Fruit fly (Drosophila melanogaster): ENCODE measurements around the gene CG34241.

The CG34241 gene

dm6 chr3L:12084969-12085690 is 42.6 kb upstream of the CG34241 start:
- TF ChIP-seq Mio (GFP tag; optimal IDR thresholded peaks at IDR 0.05) (no peak), Sp1 (GFP tag; optimal IDR thresholded peaks at IDR 0.05) (no peak), CG32264 (GFP tag; optimal IDR thresholded peaks at IDR 0.05) (no peak), Vsx2 (GFP tag; optimal IDR thresholded peaks at IDR 0.05; ENCODE audit: partially characterized antibody) (no peak), Hr83 (GFP tag; optimal IDR thresholded peaks at IDR 0.05; ENCODE audit: poor library complexity, severe bottlenecking) (no peak), woc (GFP tag; optimal IDR thresholded peaks at IDR 0.05) (no peak), Hr78 (GFP tag; optimal IDR thresholded peaks at IDR 0.05) (no peak), dl (GFP tag; optimal IDR thresholded peaks at IDR 0.05; ENCODE audit: insufficient read depth in 1 of 2, partially characterized antibody in 2 of 2) (no peak), ey (GFP tag; optimal IDR thresholded peaks at IDR 0.05) (no peak), psq (GFP tag; optimal IDR thresholded peaks at IDR 0.05) (no peak), brk (GFP tag; optimal IDR thresholded peaks at IDR 0.05) (no peak), h (GFP tag; optimal IDR thresholded peaks at IDR 0.05) (no peak), lola (GFP tag; optimal IDR thresholded peaks at IDR 0.05) (no peak), sv (GFP tag; optimal IDR thresholded peaks at IDR 0.05) (no peak), Dif (GFP tag; optimal IDR thresholded peaks at IDR 0.05; ENCODE audit: partially characterized antibody) (no peak), rgr (GFP tag; optimal IDR thresholded peaks at IDR 0.05) (no peak), CrebA (GFP tag; optimal IDR thresholded peaks at IDR 0.05; ENCODE audit: borderline replicate concordance) (no peak), br (GFP tag; optimal IDR thresholded peaks at IDR 0.05) (no peak)

DNA sequence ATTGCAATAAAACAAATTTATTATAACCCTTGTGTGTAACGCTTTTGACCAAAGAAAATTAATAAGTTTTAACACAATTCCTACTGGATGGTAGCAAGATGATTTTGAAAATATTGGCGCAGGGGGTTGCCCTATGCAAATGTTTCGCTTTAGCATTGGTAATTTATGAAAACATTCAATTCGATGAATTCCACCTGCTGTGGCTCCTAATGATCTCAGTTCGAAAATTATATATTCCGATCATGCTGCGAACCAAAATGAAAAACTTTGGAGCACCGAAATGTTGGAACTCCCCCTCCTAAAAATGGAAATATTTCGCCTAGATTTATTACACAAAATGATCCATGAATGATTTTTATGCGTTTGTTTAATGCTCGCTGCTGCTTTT is 42.1 kb upstream of the CG34241 start:
- TF ChIP-seq lola (GFP tag; optimal IDR thresholded peaks at IDR 0.05) (no peak), CG32264 (GFP tag; optimal IDR thresholded peaks at IDR 0.05) (no peak), dsf (GFP tag; optimal IDR thresholded peaks at IDR 0.05; ENCODE audit: borderline replicate concordance) (no peak), Dfd (GFP tag; optimal IDR thresholded peaks at IDR 0.05) (no peak), rgr (GFP tag; optimal IDR thresholded peaks at IDR 0.05) (no peak), Mio (GFP tag; optimal IDR thresholded peaks at IDR 0.05) (no peak), sv (GFP tag; optimal IDR thresholded peaks at IDR 0.05) (no peak), h (GFP tag; optimal IDR thresholded peaks at IDR 0.05) (no peak), sage (GFP tag; optimal IDR thresholded peaks at IDR 0.05) (no peak), ey (GFP tag; optimal IDR thresholded peaks at IDR 0.05) (no peak), dl (GFP tag; optimal IDR thresholded peaks at IDR 0.05; ENCODE audit: insufficient read depth in 1 of 2, partially characterized antibody in 2 of 2) (no peak), Rel (GFP tag; optimal IDR thresholded peaks at IDR 0.05) (no peak), Rel (tag; optimal IDR thresholded peaks at IDR 0.05) (no peak), tai (GFP tag; optimal IDR thresholded peaks at IDR 0.05) (no peak), CG9705 (GFP tag; optimal IDR thresholded peaks at IDR 0.05) (no peak), jim (GFP tag; optimal IDR thresholded peaks at IDR 0.05) (no peak), fru (GFP tag; optimal IDR thresholded peaks at IDR 0.05) (no peak), dmrt93B (GFP tag; optimal IDR thresholded peaks at IDR 0.05) (no peak)

DNA sequence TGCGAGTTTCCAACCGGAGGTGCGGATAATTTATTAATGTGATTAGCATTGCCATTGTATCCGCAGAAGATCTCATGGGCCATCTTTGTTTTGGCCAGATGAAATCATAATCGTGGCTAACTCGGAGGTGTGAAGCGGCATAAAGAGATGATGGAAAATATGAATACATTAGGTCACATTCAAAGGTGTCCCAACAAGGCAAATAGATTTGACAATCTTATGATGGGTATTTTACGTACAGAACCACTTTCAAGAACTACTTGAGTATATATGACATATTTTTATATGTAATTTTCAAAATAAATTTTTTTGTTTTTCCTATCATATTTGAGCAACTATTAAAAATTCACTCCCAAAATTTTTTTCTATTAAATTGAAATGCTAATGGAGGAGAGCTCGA is 39.5 kb upstream of the CG34241 start, which contains the start of gene CG17154:
Gene CG17154 (plus strand): TSS at position 301 of the 400 bp plus-strand sequence.
- TF ChIP-seq dmrt93B (GFP tag; optimal IDR thresholded peaks at IDR 0.05), result no peak
- no peak for TF ChIP-seq Dif (GFP tag; optimal IDR thresholded peaks at IDR 0.05; ENCODE audit: partially characterized antibody)
- no peak for TF ChIP-seq sage (GFP tag; optimal IDR thresholded peaks at IDR 0.05)
- TF ChIP-seq usp (GFP tag; optimal IDR thresholded peaks at IDR 0.05), result no peak
- TF ChIP-seq Rel (GFP tag; optimal IDR thresholded peaks at IDR 0.05), result no peak
- TF ChIP-seq Rel (tag; optimal IDR thresholded peaks at IDR 0.05), result no peak
- TF ChIP-seq Vsx2 (GFP tag; optimal IDR thresholded peaks at IDR 0.05; ENCODE audit: partially characterized antibody), result no peak
- TF ChIP-seq GATAd (GFP tag; optimal IDR thresholded peaks at IDR 0.05), result no peak
- no peak for TF ChIP-seq CG32264 (GFP tag; optimal IDR thresholded peaks at IDR 0.05)
- no peak for TF ChIP-seq foxo (GFP tag; optimal IDR thresholded peaks at IDR 0.05)

dm6 chr3L:12090184-12090897 is 37.4 kb upstream of the CG34241 start:
- TF ChIP-seq Hnf4 (GFP tag; optimal IDR thresholded peaks at IDR 0.05) (no peak), foxo (GFP tag; optimal IDR thresholded peaks at IDR 0.05) (peak in 1 of 2 experiments; percentile 23), N (GFP tag; optimal IDR thresholded peaks at IDR 0.05) (no peak), sage (GFP tag; optimal IDR thresholded peaks at IDR 0.05) (no peak), fru (GFP tag; optimal IDR thresholded peaks at IDR 0.05) (peak; percentile 4), Dif (GFP tag; optimal IDR thresholded peaks at IDR 0.05; ENCODE audit: partially characterized antibody) (no peak), CG32264 (GFP tag; optimal IDR thresholded peaks at IDR 0.05) (no peak), Myc (optimal IDR thresholded peaks at IDR 0.05) (no peak), lola (GFP tag; optimal IDR thresholded peaks at IDR 0.05) (no peak), Hr83 (GFP tag; optimal IDR thresholded peaks at IDR 0.05; ENCODE audit: poor library complexity, severe bottlenecking) (no peak), OdsH (GFP tag; optimal IDR thresholded peaks at IDR 0.05) (peak; percentile 9), sv (GFP tag; optimal IDR thresholded peaks at IDR 0.05) (no peak), br (GFP tag; optimal IDR thresholded peaks at IDR 0.05) (no peak), Mio (GFP tag; optimal IDR thresholded peaks at IDR 0.05) (no peak), usp (GFP tag; optimal IDR thresholded peaks at IDR 0.05) (no peak), Sp1 (GFP tag; optimal IDR thresholded peaks at IDR 0.05) (peak; percentile 49), pan (optimal IDR thresholded peaks at IDR 0.05) (no peak), psq (GFP tag; optimal IDR thresholded peaks at IDR 0.05) (peak; percentile 90), HLH106 (tag; optimal IDR thresholded peaks at IDR 0.05) (peak; percentile 38), Vsx2 (GFP tag; optimal IDR thresholded peaks at IDR 0.05; ENCODE audit: partially characterized antibody) (no peak), woc (GFP tag; optimal IDR thresholded peaks at IDR 0.05) (peak; percentile 3), Abd-B (GFP tag; optimal IDR thresholded peaks at IDR 0.05) (no peak), Dfd (GFP tag; optimal IDR thresholded peaks at IDR 0.05) (no peak), GATAd (GFP tag; optimal IDR thresholded peaks at IDR 0.05) (no peak), dl (GFP tag; optimal IDR thresholded peaks at IDR 0.05; ENCODE audit: insufficient read depth in 1 of 2, partially characterized antibody in 2 of 2) (no peak), ey (GFP tag; optimal IDR thresholded peaks at IDR 0.05) (peak; percentile 16)

All from whole organism, wandering third instar larva.